Worm (Caenorhabditis elegans) whole organism, mixed stage, embryonic: Measurements from ENCODE around the gene unc-51.

Experiments
- nhr-12 ChIP-seq: fragments of 150-350 bp; optimal IDR thresholded peaks from 2 replicates; lab custom pipeline; 2014; ENCODE audit warnings: missing biosample characterization, missing genetic modification characterization
- unc-62 ChIP-seq: fragments of 150-350 bp; optimal IDR thresholded peaks from 2 replicates; lab custom pipeline; 2014; ENCODE audit warnings: missing biosample characterization, missing genetic modification reagents, missing genetic modification characterization

DNA sequence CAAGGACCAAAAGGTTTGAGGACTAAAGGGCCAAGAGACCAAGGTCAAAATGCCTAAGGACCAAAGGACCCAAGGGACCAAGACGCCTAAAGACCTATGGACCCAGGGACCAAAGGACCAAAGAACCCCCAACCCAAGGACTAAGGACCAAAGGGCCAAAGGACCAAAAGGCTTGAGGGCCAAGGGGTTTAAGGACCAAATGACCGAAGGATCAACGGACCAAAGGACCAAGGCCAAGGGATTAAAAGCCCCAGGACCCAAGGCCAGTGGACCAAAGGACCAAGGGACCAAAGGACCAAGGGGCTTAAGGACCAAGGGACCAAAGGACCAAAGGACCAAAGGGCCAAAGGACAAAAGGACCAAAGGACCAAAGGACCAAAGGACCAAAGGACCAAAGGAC is 4.5 kb downstream of the unc-51 start:
- TF ChIP-seq unc-62 (GFP tag; lab: Kevin White, UChicago): no peak
- no peak for TF ChIP-seq nhr-12 (tag; lab: Kevin White, UChicago)
